Fruit fly (Drosophila melanogaster): Measurements from ENCODE around the gene CG1113.

- TF ChIP-seq gl (tag; optimal IDR thresholded peaks at IDR 0.05) = no peak
- TF ChIP-seq CG12605 (GFP tag; IDR thresholded peaks at IDR 0.05) = peak; percentile 95
- no peak for TF ChIP-seq CG17806 (tag; optimal IDR thresholded peaks at IDR 0.05)
These were observed 29.9 kb downstream of the CG1113 start for dm6 chr3R:5282755-5283359.

Data from whole organism, pupa.